Worm (Caenorhabditis elegans) whole organism, late embryonic: ENCODE data around the gene C50A2.7.
"Not testable (repeated sequence)": the region's sequence is repeated elsewhere in the genome, so short reads cannot be mapped to it uniquely, and the experiment has no call there.

Experiments
- F13H6.1 ChIP-seq: sonication (generic microtip); optimal IDR thresholded peaks from 2 replicates; lab custom pipeline; 2016; ENCODE audit warnings: missing genetic modification characterization, missing compliant biosample characterization
- K02D7.2 ChIP-seq: sonication (generic microtip); optimal IDR thresholded peaks from 2 replicates; lab custom pipeline; 2017; ENCODE audit warnings: mild to moderate bottlenecking, missing genetic modification characterization, missing compliant biosample characterization
- K09A11.1 ChIP-seq: sonication (generic microtip); optimal IDR thresholded peaks from 2 replicates; lab custom pipeline; 2017; ENCODE audit warnings: antibody characterized with exemption, mild to moderate bottlenecking, missing genetic modification characterization, missing compliant biosample characterization; ENCODE audit not compliant: insufficient read depth
- ceh-18 ChIP-seq: sonication (generic microtip); optimal IDR thresholded peaks from 2 replicates; lab custom pipeline; 2016; ENCODE audit warnings: missing genetic modification characterization, missing compliant biosample characterization
- ceh-19 ChIP-seq: fragments of 200-800 bp; sonication (Bioruptor generic); optimal IDR thresholded peaks from 2 replicates; lab custom pipeline; 2018; ENCODE audit warnings: mild to moderate bottlenecking, missing genetic modification characterization, missing compliant biosample characterization
- ceh-30 ChIP-seq: fragments of 150-350 bp; optimal IDR thresholded peaks from 2 replicates; lab custom pipeline; 2014; ENCODE audit warnings: missing biosample characterization, missing genetic modification characterization
- ceh-31 ChIP-seq: sonication (generic microtip); optimal IDR thresholded peaks from 2 replicates; lab custom pipeline; 2016; ENCODE audit warnings: missing genetic modification characterization, missing compliant biosample characterization
- ceh-34 ChIP-seq: sonication (generic microtip); optimal IDR thresholded peaks from 2 replicates; lab custom pipeline; 2016; ENCODE audit warnings: mild to moderate bottlenecking, missing genetic modification characterization, missing compliant biosample characterization
- ceh-45 ChIP-seq: fragments of 200-800 bp; sonication (Bioruptor generic); IDR thresholded peaks from 2 replicates; pipeline ENCODE4 v1.3.6; 2022; ENCODE audit warnings: missing genetic modification reagents, missing genetic modification characterization, missing compliant biosample characterization
- ceh-9 ChIP-seq: sonication (generic microtip); optimal IDR thresholded peaks from 2 replicates; lab custom pipeline; 2016; ENCODE audit warnings: mild to moderate bottlenecking, missing genetic modification characterization, inconsistent platforms, missing compliant biosample characterization
- che-1 ChIP-seq: sonication (generic microtip); optimal IDR thresholded peaks from 2 replicates; lab custom pipeline; 2016; ENCODE audit warnings: mild to moderate bottlenecking, missing genetic modification characterization, missing compliant biosample characterization
- elt-4 ChIP-seq: sonication (generic microtip); optimal IDR thresholded peaks from 2 replicates; lab custom pipeline; 2016; ENCODE audit warnings: missing genetic modification characterization, missing compliant biosample characterization
- fkh-10 ChIP-seq: fragments of 150-350 bp; optimal IDR thresholded peaks from 2 replicates; lab custom pipeline; 2014; ENCODE audit warnings: missing biosample characterization, missing genetic modification reagents, missing genetic modification characterization
- fkh-6 ChIP-seq: sonication (generic microtip); optimal IDR thresholded peaks from 2 replicates; lab custom pipeline; 2016; ENCODE audit warnings: missing genetic modification characterization, missing compliant biosample characterization
- hlh-15 ChIP-seq: sonication (generic microtip); optimal IDR thresholded peaks from 2 replicates; lab custom pipeline; 2016; ENCODE audit warnings: missing genetic modification characterization, missing compliant biosample characterization
- hlh-8 ChIP-seq: sonication (generic microtip); optimal IDR thresholded peaks from 2 replicates; lab custom pipeline; 2016; ENCODE audit warnings: missing genotype, missing genetic modification characterization, missing compliant biosample characterization
- lim-6 ChIP-seq: sonication (generic microtip); optimal IDR thresholded peaks from 2 replicates; lab custom pipeline; 2016; ENCODE audit warnings: missing genetic modification characterization, missing compliant biosample characterization
- lin-11 ChIP-seq: fragments of 200-800 bp; sonication (Bioruptor generic); optimal IDR thresholded peaks from 2 replicates; lab custom pipeline; 2018; ENCODE audit warnings: mild to moderate bottlenecking, missing genetic modification characterization, missing compliant biosample characterization
- nhr-11 ChIP-seq: fragments of 150-350 bp; optimal IDR thresholded peaks from 2 replicates; lab custom pipeline; 2014; ENCODE audit warnings: missing biosample characterization, missing genetic modification characterization
- odd-2 ChIP-seq: sonication (generic microtip); optimal IDR thresholded peaks from 2 replicates; lab custom pipeline; 2017; ENCODE audit warnings: antibody characterized with exemption, mild to moderate bottlenecking, missing genetic modification characterization, missing compliant biosample characterization
- pag-3 ChIP-seq: sonication (generic microtip); optimal IDR thresholded peaks from 2 replicates; lab custom pipeline; 2016; ENCODE audit warnings: missing compliant biosample characterization, missing genetic modification characterization, borderline replicate concordance
- pat-9 ChIP-seq: fragments of 200-800 bp; sonication (Bioruptor generic); optimal IDR thresholded peaks from 2 replicates; lab custom pipeline; 2018; ENCODE audit warnings: mild to moderate bottlenecking, missing genetic modification characterization, moderate library complexity, missing compliant biosample characterization
- pha-2 ChIP-seq: sonication (generic microtip); optimal IDR thresholded peaks from 2 replicates; lab custom pipeline; 2017; ENCODE audit warnings: mild to moderate bottlenecking, missing genetic modification characterization, missing compliant biosample characterization
- pha-4 ChIP-seq: fragments of 150-350 bp; optimal IDR thresholded peaks from 2 replicates; lab custom pipeline; 2018; ENCODE audit warnings: missing biosample characterization, missing genetic modification reagents, missing genetic modification characterization
- pros-1 ChIP-seq: fragments of 150-350 bp; optimal IDR thresholded peaks from 2 replicates; lab custom pipeline; 2014; ENCODE audit warnings: missing biosample characterization, missing genetic modification reagents, missing genetic modification characterization
- ref-2 ChIP-seq: sonication (generic microtip); optimal IDR thresholded peaks from 2 replicates; lab custom pipeline; 2016; ENCODE audit warnings: missing genetic modification characterization, missing compliant biosample characterization
- sox-4 ChIP-seq: sonication (generic microtip); optimal IDR thresholded peaks from 2 replicates; lab custom pipeline; 2017; ENCODE audit warnings: mild to moderate bottlenecking, missing genetic modification characterization, inconsistent platforms, missing compliant biosample characterization
- tbx-2 ChIP-seq: sonication (generic microtip); optimal IDR thresholded peaks from 2 replicates; lab custom pipeline; 2016; ENCODE audit warnings: missing genetic modification characterization, missing compliant biosample characterization
- tbx-7 ChIP-seq: sonication (generic microtip); optimal IDR thresholded peaks from 2 replicates; lab custom pipeline; 2016; ENCODE audit warnings: missing genotype, missing genetic modification characterization, missing compliant biosample characterization
- unc-42 ChIP-seq: sonication (generic microtip); optimal IDR thresholded peaks from 2 replicates; lab custom pipeline; 2016; ENCODE audit warnings: missing genotype, missing genetic modification characterization, missing compliant biosample characterization

C50A2.7 gene

ce11 chrIV:1177683-1178082 is 14.5 kb downstream of the C50A2.7 start, which contains the start of gene Y104H12D.2:
Gene Y104H12D.2, plus strand, starts transcription at chrIV:1178022.
- TF ChIP-seq ceh-31 (tag; lab: Kevin White, UChicago) (no peak), ceh-19 (no peak), tbx-2 (tag; lab: Kevin White, UChicago) (no peak), unc-42 (tag; lab: Kevin White, UChicago) (peak; percentile 32), pha-4 (tag; lab: Kevin White, UChicago) (no peak)

- TF ChIP-seq elt-4 (tag; lab: Kevin White, UChicago); ceh-9; hlh-8 (tag; lab: Kevin White, UChicago): not testable (repeated sequence)
These were observed 19.1 kb downstream of the C50A2.7 start, which contains the start of gene rmif-2 for ce11 chrIV:1182292-1182691. Gene rmif-2, plus strand, starts transcription at chrIV:1182592.

- TF ChIP-seq ceh-45; nhr-11 (tag; lab: Kevin White, UChicago); che-1 (tag; lab: Kevin White, UChicago): not testable (repeated sequence)
These were observed 24.3 kb downstream of the C50A2.7 start, which contains the start of gene mdt-20 for ce11 chrIV:1187502-1187901. Gene mdt-20, plus strand, starts transcription at chrIV:1187802.

- TF ChIP-seq tbx-7 (tag; lab: Kevin White, UChicago) (no peak), lin-11 (tag; lab: Kevin White, UChicago) (no peak), ceh-30 (no peak), pha-2 (tag; lab: Kevin White, UChicago) (no peak), K02D7.2 (tag; lab: Kevin White, UChicago) (no peak), unc-42 (tag; lab: Kevin White, UChicago) (no peak), F13H6.1 (no peak), hlh-15 (no peak), pat-9 (tag; lab: Kevin White, UChicago) (no peak), ceh-45 (no peak), pros-1 (tag; lab: Kevin White, UChicago) (no peak), lim-6 (tag; lab: Kevin White, UChicago) (no peak), fkh-6 (tag; lab: Kevin White, UChicago) (no peak), ref-2 (tag; lab: Kevin White, UChicago) (no peak), hlh-8 (tag; lab: Kevin White, UChicago) (no peak), fkh-10 (GFP tag; lab: Kevin White, UChicago) (no peak), odd-2 (tag; lab: Kevin White, UChicago) (no peak), K09A11.1 (tag; lab: Kevin White, UChicago) (no peak), ceh-19 (no peak), ceh-31 (tag; lab: Kevin White, UChicago) (no peak)
These were observed 29.5 kb downstream of the C50A2.7 start, which contains the start of gene spl-3 for ce11 chrIV:1192765-1193164. Gene spl-3, plus strand, starts transcription at chrIV:1193065.

ce11 chrIV:1199501-1199900 is 36.3 kb downstream of the C50A2.7 start:
- TF ChIP-seq pat-9 (tag; lab: Kevin White, UChicago) (no peak), ceh-34 (tag; lab: Kevin White, UChicago) (no peak)

- no peak for TF ChIP-seq ceh-18 (tag; lab: Kevin White, UChicago)
- TF ChIP-seq sox-4 (tag; lab: Kevin White, UChicago), result no peak
- TF ChIP-seq ceh-19, result no peak
- TF ChIP-seq tbx-7 (tag; lab: Kevin White, UChicago), result no peak
- TF ChIP-seq ceh-30, result no peak
- TF ChIP-seq pag-3 (tag; lab: Kevin White, UChicago), result no peak
- TF ChIP-seq, all 69 proteins: peak for 0
These were observed 41.6 kb downstream of the C50A2.7 start, which contains the start of gene dsl-2 for ce11 chrIV:1204870-1205269. Gene dsl-2, minus strand, starts transcription at chrIV:1204970.
